Worm (Caenorhabditis elegans): ENCODE measurements around the gene C27B7.6.

ce11 chrIV:8893746-8894145 lies 12.4 kb downstream of the C27B7.6 start, which contains the start of gene rad-54.L2:
- no peak for TF ChIP-seq ama-1 (optimal IDR thresholded peaks at IDR 0.05)
- TF ChIP-seq blmp-1 (tag; optimal IDR thresholded peaks at IDR 0.05; ENCODE audit: insufficient read depth): no peak
- TF ChIP-seq ceh-16 (tag; optimal IDR thresholded peaks at IDR 0.05): no peak
- TF ChIP-seq zag-1 (tag; optimal IDR thresholded peaks at IDR 0.05): no peak
- TF ChIP-seq mab-5 (tag; optimal IDR thresholded peaks at IDR 0.05): no peak
- no peak for TF ChIP-seq dmd-4 (tag; optimal IDR thresholded peaks at IDR 0.05)
- TF ChIP-seq fos-1 (tag; optimal IDR thresholded peaks at IDR 0.05): peak; percentile 63
- no peak for TF ChIP-seq nhr-21 (tag; optimal IDR thresholded peaks at IDR 0.05)
- TF ChIP-seq nhr-237 (tag; optimal IDR thresholded peaks at IDR 0.05): no peak
- no peak for TF ChIP-seq lin-39 (tag; optimal IDR thresholded peaks at IDR 0.05)
- TF ChIP-seq nhr-77 (tag; optimal IDR thresholded peaks at IDR 0.05): no peak
- TF ChIP-seq skn-1 (tag; optimal IDR thresholded peaks at IDR 0.05): no peak
- TF ChIP-seq egl-27 (tag; optimal IDR thresholded peaks at IDR 0.05): no peak
- no peak for TF ChIP-seq nhr-11 (tag; optimal IDR thresholded peaks at IDR 0.05)
